Fruit fly (Drosophila melanogaster) whole organism, prepupa: ENCODE data around the gene hang.

Experiments used
- CG4318 ChIP-seq: fragments of 200-800 bp; sonication (Bioruptor generic); optimal IDR thresholded peaks from 3 replicates; lab custom pipeline; 2017; ENCODE audit warnings: missing biosample characterization, mild to moderate bottlenecking, missing genetic modification characterization
- CG6163 ChIP-seq: fragments of 200-800 bp; sonication (Bioruptor generic); IDR thresholded peaks from 3 replicates; pipeline ENCODE4 v1.3.6; 2022; ENCODE audit warnings: missing biosample characterization, missing genetic modification characterization
- CG8319 ChIP-seq: fragments of 200-800 bp; sonication (Bioruptor generic); optimal IDR thresholded peaks from 3 replicates; lab custom pipeline; 2016; ENCODE audit warnings: missing biosample characterization, missing genetic modification characterization
- Gug ChIP-seq: fragments of 200-800 bp; sonication (Bioruptor generic); IDR thresholded peaks from 2 replicates; pipeline ENCODE4 v1.3.6; 2022; ENCODE audit warnings: missing biosample characterization, missing genetic modification characterization
- Hr39 ChIP-seq: fragments of 200-800 bp; sonication (Bioruptor generic); optimal IDR thresholded peaks from 2 replicates; lab custom pipeline; 2016; ENCODE audit warnings: missing biosample characterization, missing genetic modification characterization
- Hr4 ChIP-seq: fragments of 200-800 bp; sonication (Bioruptor generic); optimal IDR thresholded peaks from 3 replicates; lab custom pipeline; 2016; ENCODE audit warnings: missing biosample characterization, missing genetic modification characterization
- Met ChIP-seq: fragments of 200-800 bp; sonication (Bioruptor generic); optimal IDR thresholded peaks from 3 replicates; lab custom pipeline; 2016; ENCODE audit warnings: missing biosample characterization, missing genetic modification characterization
- dsx ChIP-seq: fragments of 200-800 bp; optimal IDR thresholded peaks from 3 replicates; lab custom pipeline; 2019; ENCODE audit warnings: missing biosample characterization, mild to moderate bottlenecking, missing genetic modification characterization, moderate library complexity; ENCODE audit not compliant: poor library complexity, severe bottlenecking

DNA sequence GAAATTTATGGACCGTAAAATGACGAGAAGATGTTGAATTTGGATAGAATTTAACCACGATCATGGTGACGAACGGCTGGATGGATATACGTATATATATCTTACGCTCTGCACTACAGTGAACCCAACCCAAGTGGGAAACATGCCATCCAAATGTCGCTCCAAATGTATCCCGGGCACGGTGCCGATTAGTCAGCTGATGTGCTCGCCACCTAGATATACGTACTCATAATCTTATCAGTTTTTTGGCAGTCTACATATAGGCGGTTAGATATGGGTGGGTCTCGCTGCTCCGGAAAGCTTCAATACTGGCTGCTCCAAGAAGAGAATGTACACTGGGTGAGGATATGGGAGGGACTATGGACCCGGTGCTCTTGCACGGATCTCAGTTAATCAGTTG is 16.5 kb upstream of the hang start:
- TF ChIP-seq CG4318 (GFP tag; lab: Kevin White, UChicago) (no peak), CG6163 (GFP tag; lab: Robert Waterston, UW) (no peak), Met (GFP tag; lab: Kevin White, UChicago) (no peak), dsx (GFP tag; lab: Kevin White, UChicago) (no peak), Hr39 (GFP tag; lab: Kevin White, UChicago) (no peak), CG8319 (no peak), Hr4 (GFP tag; lab: Kevin White, UChicago) (no peak), Gug (no peak)
